Worm (Caenorhabditis elegans): Measurements from ENCODE around the gene mig-10.

- TF ChIP-seq nhr-237 (tag; optimal IDR thresholded peaks at IDR 0.05) (peak; percentile 3), lsy-2 (tag; optimal IDR thresholded peaks at IDR 0.05) (peak; percentile 79)
Observed at ce11 chrIII:8319100-8319499, 40.2 kb downstream of the mig-10 start, which contains the start of gene F10E9.11.
